Worm (Caenorhabditis elegans): ENCODE measurements around the gene C18A11.4.

DNA sequence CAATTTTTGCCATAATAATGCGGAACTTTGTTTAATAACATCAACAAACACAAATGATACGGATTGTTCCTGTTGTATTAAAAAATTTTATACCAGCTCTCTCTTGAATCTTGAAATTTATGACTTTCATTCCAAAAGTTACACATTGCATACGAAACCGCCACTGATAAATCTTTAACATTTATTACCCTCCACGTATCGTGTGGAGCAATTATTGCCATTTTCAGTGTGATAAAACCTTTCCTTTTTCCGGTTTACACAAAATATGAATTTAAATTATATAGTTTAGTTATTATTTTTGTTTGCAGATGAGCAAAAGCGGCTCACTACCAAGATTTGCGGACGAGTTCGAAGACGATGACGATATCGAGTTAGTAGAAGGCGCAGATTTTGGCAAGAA is 15.5 kb downstream of the C18A11.4 start, which contains the start of gene C18A11.3:
- TF ChIP-seq bed-2 (GFP tag; IDR thresholded peaks at IDR 0.05) (no peak), C17E4.6 (GFP tag; IDR thresholded peaks at IDR 0.05) (no peak), hsf-1 (GFP tag; IDR thresholded peaks at IDR 0.05) (no peak), aptf-3 (GFP tag; IDR thresholded peaks at IDR 0.05) (no peak), Y56A3A.18 (GFP tag; IDR thresholded peaks at IDR 0.05) (no peak), ama-1 (optimal IDR thresholded peaks at IDR 0.05) (no peak), ama-1 (GFP tag; optimal IDR thresholded peaks at IDR 0.05) (no peak), F39B2.1 (GFP tag; IDR thresholded peaks at IDR 0.05) (no peak), D2030.7 (GFP tag; IDR thresholded peaks at IDR 0.05) (no peak)
